Fruit fly (Drosophila melanogaster) Kc167 (cell line): ENCODE results near the gene DCAF12.

Experiments
- Myc ChIP-seq: fragments of >200 bp; optimal IDR thresholded peaks from 2 replicates; lab custom pipeline; 2017; ENCODE audit warnings: missing external identifiers
- Sin3A ChIP-seq: fragments of >200 bp; optimal IDR thresholded peaks from 2 replicates; lab custom pipeline; 2018; ENCODE audit warnings: missing external identifiers
- h ChIP-seq: fragments of >200 bp; optimal IDR thresholded peaks from 3 replicates; lab custom pipeline; 2018; ENCODE audit warnings: missing external identifiers
- ttk ChIP-seq: sonication (Bioruptor generic); optimal IDR thresholded peaks from 2 replicates; lab custom pipeline; 2017; ENCODE audit warnings: missing external identifiers

dm6 chr3R:12049113-12049512 lies 32.3 kb upstream of the DCAF12 start, which contains the start of gene CG14739:
- TF ChIP-seq ttk (lab: Kevin White, UChicago) (no peak), Myc (lab: Kevin White, UChicago) (no peak), h (no peak), Sin3A (lab: Kevin White, UChicago) (no peak)
